Fruit fly (Drosophila melanogaster): ENCODE measurements around the gene CG5916.
A peak's percentile ranks its signal among the peaks of the same experiment; 100 is the strongest.

The CG5916 gene

DNA sequence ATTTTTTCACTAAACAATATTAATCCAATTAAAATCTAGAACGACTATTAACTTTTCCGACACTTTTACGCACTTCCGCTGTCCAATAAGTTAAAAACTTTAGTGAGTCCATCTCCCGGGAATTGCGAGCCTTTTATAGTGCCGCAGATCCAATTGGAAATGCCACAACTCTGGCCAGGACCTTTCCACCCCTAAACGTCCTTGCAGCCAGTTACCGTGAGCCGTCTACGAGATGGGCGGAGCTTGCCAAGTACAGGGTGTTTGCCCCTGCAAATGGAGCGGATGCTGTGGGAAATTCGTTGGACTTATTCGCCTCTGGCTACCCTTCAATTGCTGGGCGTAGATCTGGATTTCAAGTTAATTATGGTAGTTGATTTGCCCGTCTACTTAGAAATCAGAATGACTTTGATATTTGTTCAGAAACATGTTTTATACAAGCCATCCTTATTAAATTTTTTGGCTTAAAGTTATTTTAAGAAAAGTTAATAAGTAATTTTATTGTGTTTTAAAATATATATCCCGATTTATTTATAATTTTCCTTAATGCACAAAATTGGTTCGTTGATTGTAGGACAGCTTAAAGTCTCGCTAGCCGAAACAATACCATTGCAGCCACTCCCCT is 4.5 kb downstream of the CG5916 start, which contains the start of gene Fer2 (continued):
- TF ChIP-seq CG8924 (tag; optimal IDR thresholded peaks at IDR 0.05), result peak; percentile 14
- TF ChIP-seq br (optimal IDR thresholded peaks at IDR 0.05), result no peak
- TF ChIP-seq CG2678 (tag; optimal IDR thresholded peaks at IDR 0.05), result peak; percentile 65
- peak; percentile 12 for TF ChIP-seq BtbVII (GFP tag; optimal IDR thresholded peaks at IDR 0.05)
- peak; percentile 8 for TF ChIP-seq scrt (GFP tag; optimal IDR thresholded peaks at IDR 0.05)
- no peak for TF ChIP-seq CG14014 (GFP tag; IDR thresholded peaks at IDR 0.05)

DNA sequence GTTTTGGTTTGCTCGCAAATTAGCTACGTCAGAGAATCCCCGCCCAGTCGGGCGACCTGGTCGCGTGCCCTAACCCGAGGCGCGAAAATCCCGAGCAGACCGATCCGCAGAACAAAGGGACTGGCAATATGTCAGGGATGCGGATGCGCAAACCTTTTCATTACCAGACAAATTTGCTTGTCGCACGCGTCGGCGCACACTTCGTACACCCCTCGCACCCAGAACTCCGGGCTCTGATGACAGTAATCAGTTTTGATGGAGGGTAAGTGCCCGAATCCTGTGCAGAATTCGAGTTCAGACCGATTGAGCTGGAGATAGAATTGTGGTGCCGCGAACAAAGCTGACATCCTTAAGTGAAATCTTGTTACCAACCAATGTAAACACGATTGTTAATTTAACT is 5.5 kb downstream of the CG5916 start:
- peak; percentile 50 for TF ChIP-seq oc (tag; optimal IDR thresholded peaks at IDR 0.05)
- peak; percentile 96 for TF ChIP-seq Hey (tag; optimal IDR thresholded peaks at IDR 0.05)
- peak; percentile 53 for TF ChIP-seq pros (GFP tag; optimal IDR thresholded peaks at IDR 0.05)
- peak; percentile 8 for TF ChIP-seq ewg (GFP tag; optimal IDR thresholded peaks at IDR 0.05)
- TF ChIP-seq D (optimal IDR thresholded peaks at IDR 0.05), result no peak
- TF ChIP-seq D (GFP tag; optimal IDR thresholded peaks at IDR 0.05), result peak; percentile 39
- no peak for TF ChIP-seq CG8290 (GFP tag; optimal IDR thresholded peaks at IDR 0.05)
- TF ChIP-seq CG8290 (tag; optimal IDR thresholded peaks at IDR 0.05), result no peak
- TF ChIP-seq gsb-n (tag; optimal IDR thresholded peaks at IDR 0.05), result peak; percentile 62
- no peak for TF ChIP-seq da (GFP tag; optimal IDR thresholded peaks at IDR 0.05)

DNA sequence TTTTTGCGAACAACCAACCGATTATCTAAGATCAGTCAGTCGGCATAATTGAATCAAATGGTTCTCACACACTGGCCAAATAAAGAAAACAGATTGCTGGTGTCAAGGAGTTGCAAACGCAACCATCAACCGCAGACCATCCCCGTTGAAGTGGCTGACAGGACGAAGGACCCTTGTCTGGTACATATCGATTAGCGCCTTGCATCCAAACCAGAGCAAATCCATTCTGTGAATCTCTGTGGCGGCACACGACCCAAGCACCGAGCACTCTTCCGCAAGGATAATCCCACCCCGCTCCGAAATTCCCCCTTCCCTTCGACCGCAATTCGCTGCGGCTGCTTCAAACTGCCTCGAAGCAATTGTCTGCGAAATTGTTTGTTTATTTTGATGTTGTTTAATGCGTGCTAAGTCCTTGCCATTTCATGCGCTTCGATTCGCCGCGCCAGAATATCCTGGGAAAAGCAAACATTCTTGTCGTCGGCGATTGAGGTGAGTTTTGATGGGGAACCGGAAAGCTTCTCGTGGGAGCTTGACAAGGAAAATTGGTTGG is 6.6 kb downstream of the CG5916 start:
- TF ChIP-seq pho (GFP tag; optimal IDR thresholded peaks at IDR 0.05) (no peak), Dref (GFP tag; IDR thresholded peaks at IDR 0.05) (0 out of 2 replicates have a peak, but pooled peaks have one; percentile 22), Oli (tag; optimal IDR thresholded peaks at IDR 0.05) (no peak), CG17361 (GFP tag; IDR thresholded peaks at IDR 0.05) (no peak), sima (GFP tag; optimal IDR thresholded peaks at IDR 0.05) (no peak), chinmo (GFP tag; IDR thresholded peaks at IDR 0.05; ENCODE audit: partially characterized antibody) (no peak), CG12299 (tag; optimal IDR thresholded peaks at IDR 0.05) (no peak), NC2β (GFP tag; optimal IDR thresholded peaks at IDR 0.05) (no peak), Fer2 (tag; optimal IDR thresholded peaks at IDR 0.05) (peak; percentile 77), E2f1 (GFP tag; IDR thresholded peaks at IDR 0.05) (no peak), HmgD (GFP tag; optimal IDR thresholded peaks at IDR 0.05) (no peak), CG30403 (GFP tag; optimal IDR thresholded peaks at IDR 0.05) (no peak), cg (GFP tag; optimal IDR thresholded peaks at IDR 0.05) (no peak), Dek (tag; optimal IDR thresholded peaks at IDR 0.05) (no peak), MBD-R2 (GFP tag; IDR thresholded peaks at IDR 0.05) (no peak), CG3838 (GFP tag; optimal IDR thresholded peaks at IDR 0.05) (no peak), Xbp1 (GFP tag; optimal IDR thresholded peaks at IDR 0.05) (no peak), zen2 (GFP tag; IDR thresholded peaks at IDR 0.05; ENCODE audit: partially characterized antibody) (no peak), pum (GFP tag; optimal IDR thresholded peaks at IDR 0.05) (no peak), usp (GFP tag; optimal IDR thresholded peaks at IDR 0.05) (no peak), CG11085 (GFP tag; IDR thresholded peaks at IDR 0.05) (no peak), NC2α (GFP tag; optimal IDR thresholded peaks at IDR 0.05) (no peak), slp2 (GFP tag; optimal IDR thresholded peaks at IDR 0.05) (no peak), Awh (GFP tag; IDR thresholded peaks at IDR 0.05) (no peak), abd-A (tag; optimal IDR thresholded peaks at IDR 0.05) (peak; percentile 51), CG3065 (GFP tag; optimal IDR thresholded peaks at IDR 0.05) (no peak), tna (GFP tag; IDR thresholded peaks at IDR 0.05; ENCODE audit: partially characterized antibody) (no peak), CTCF (GFP tag; optimal IDR thresholded peaks at IDR 0.05) (no peak), CG7839 (tag; optimal IDR thresholded peaks at IDR 0.05) (no peak), lilli (GFP tag; optimal IDR thresholded peaks at IDR 0.05) (no peak), MESR4 (GFP tag; optimal IDR thresholded peaks at IDR 0.05) (no peak), fru (optimal IDR thresholded peaks at IDR 0.05) (no peak), slbo (GFP tag; IDR thresholded peaks at IDR 0.05) (0 out of 2 replicates have a peak, but pooled peaks have one; percentile 3)
